Worm (Caenorhabditis elegans) whole organism, mixed stage, embryonic: ENCODE results near the gene M7.7.

Experiments
- bed-3 ChIP-seq: fragments of 200-800 bp; sonication (Bioruptor generic); optimal IDR thresholded peaks from 3 replicates; lab custom pipeline; 2018; ENCODE audit warnings: mild to moderate bottlenecking, missing genetic modification characterization, moderate library complexity, missing compliant biosample characterization
- lsy-2 ChIP-seq: fragments of 150-350 bp; optimal IDR thresholded peaks from 2 replicates; lab custom pipeline; 2014; ENCODE audit warnings: missing biosample characterization, missing genetic modification characterization
- nhr-28 ChIP-seq: fragments of 150-350 bp; optimal IDR thresholded peaks from 2 replicates; lab custom pipeline; 2014; ENCODE audit warnings: missing biosample characterization, missing genetic modification characterization
- snpc-4 ChIP-seq: fragments of 150-350 bp; optimal IDR thresholded peaks from 2 replicates; lab custom pipeline; 2014; ENCODE audit warnings: missing biosample characterization, missing genetic modification characterization
- ztf-11 ChIP-seq: fragments of 150-350 bp; optimal IDR thresholded peaks from 2 replicates; lab custom pipeline; 2014; ENCODE audit warnings: missing biosample characterization, missing genetic modification characterization

DNA sequence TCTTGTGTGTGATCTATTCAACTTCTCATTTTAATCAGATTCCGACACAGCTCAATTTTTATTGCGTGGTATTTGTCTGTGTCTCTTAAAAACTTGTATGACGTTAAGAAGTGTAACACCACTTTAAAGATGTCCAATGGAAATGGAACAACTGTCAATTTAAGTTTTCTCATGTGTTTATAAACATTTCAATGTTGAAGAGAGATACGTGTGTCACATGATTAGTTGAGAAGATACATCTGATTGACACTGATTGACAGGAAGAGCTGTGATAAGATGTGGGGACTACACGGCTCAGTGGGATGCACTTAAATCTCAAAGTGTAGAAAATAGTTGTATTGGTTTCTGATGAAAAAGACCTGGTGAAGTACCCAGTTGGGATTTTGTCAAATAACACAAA lies 21.3 kb upstream of the M7.7 start:
- no peak for TF ChIP-seq bed-3
- no peak for TF ChIP-seq lsy-2
- no peak for TF ChIP-seq ztf-11
- no peak for TF ChIP-seq nhr-28
- TF ChIP-seq snpc-4: no peak
